Fruit fly (Drosophila melanogaster): Measurements from ENCODE around the gene CG14315.

Gene CG14315

DNA sequence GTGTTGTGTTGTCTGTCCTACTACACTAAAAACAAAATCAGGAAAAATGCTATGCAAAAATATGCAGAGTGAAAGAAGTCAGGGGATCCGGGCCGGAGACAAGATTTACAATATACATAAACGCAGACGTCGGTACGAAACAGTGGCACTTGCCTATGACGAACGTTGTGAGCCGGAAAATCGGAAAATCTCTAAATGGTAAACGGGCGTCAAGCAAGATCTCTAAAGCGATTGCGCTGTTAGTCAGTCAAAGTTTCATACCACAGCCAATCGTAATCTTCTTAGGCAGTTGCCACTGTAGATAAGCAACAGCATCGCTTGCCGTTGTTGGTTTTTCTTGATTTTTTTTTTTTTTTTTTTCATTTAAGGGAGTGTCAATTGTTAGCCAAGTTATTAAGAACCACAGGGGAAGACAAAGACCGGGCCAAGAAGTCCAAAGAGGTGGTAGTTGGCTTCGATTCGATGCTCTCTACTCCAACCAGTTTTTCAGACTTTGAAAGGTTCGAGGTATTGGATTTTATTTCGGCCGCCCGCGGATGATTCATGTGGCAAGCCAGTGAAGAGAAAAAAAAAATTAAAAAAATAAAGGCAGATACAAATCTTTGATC, 33.4 kb upstream of the CG14315 start (continued):
- TF ChIP-seq knrl (GFP tag; IDR thresholded peaks at IDR 0.05; ENCODE audit: partially characterized antibody) = no peak
- peak; percentile 71 for TF ChIP-seq CG9609 (GFP tag; optimal IDR thresholded peaks at IDR 0.05)
- peak; percentile 9 for TF ChIP-seq CG3838 (GFP tag; optimal IDR thresholded peaks at IDR 0.05)
- peak; percentile 65 for TF ChIP-seq Fer3 (tag; optimal IDR thresholded peaks at IDR 0.05)
- no peak; the same call in 1 of the 2 replicates for TF ChIP-seq wor (GFP tag; IDR thresholded peaks at IDR 0.05)
- peak; percentile 87 for TF ChIP-seq Awh (GFP tag; IDR thresholded peaks at IDR 0.05)
- TF ChIP-seq ssp (GFP tag; IDR thresholded peaks at IDR 0.05) = peak; percentile 87
- TF ChIP-seq CG1603 (tag; optimal IDR thresholded peaks at IDR 0.05) = peak; percentile 79
- peak; percentile 49; the same call in 1 of the 2 replicates for TF ChIP-seq E2f2 (GFP tag; IDR thresholded peaks at IDR 0.05)
- peak; percentile 88 for TF ChIP-seq ken (GFP tag; IDR thresholded peaks at IDR 0.05)
- peak; percentile 95 for TF ChIP-seq pnt (GFP tag; optimal IDR thresholded peaks at IDR 0.05)
- peak; percentile 53 for TF ChIP-seq CG18619 (GFP tag; optimal IDR thresholded peaks at IDR 0.05)
- TF ChIP-seq CG4617 (GFP tag; optimal IDR thresholded peaks at IDR 0.05; ENCODE audit: borderline replicate concordance) = peak; percentile 17
- peak; percentile 90; the same call in 2 of the 3 replicates for TF ChIP-seq CG3726 (GFP tag; IDR thresholded peaks at IDR 0.05)
- peak; percentile 52 for TF ChIP-seq ewg (GFP tag; optimal IDR thresholded peaks at IDR 0.05)
- TF ChIP-seq Doc3 (GFP tag; IDR thresholded peaks at IDR 0.05; ENCODE audit: partially characterized antibody) = no peak
- TF ChIP-seq yki (optimal IDR thresholded peaks at IDR 0.05) = no peak
- TF ChIP-seq CG8290 (GFP tag; optimal IDR thresholded peaks at IDR 0.05) = peak; percentile 57
- TF ChIP-seq CG8290 (tag; optimal IDR thresholded peaks at IDR 0.05) = peak in 1 of 2 experiments; percentile 80
- peak; percentile 72 for TF ChIP-seq sim (GFP tag; IDR thresholded peaks at IDR 0.05)
- TF ChIP-seq CG10431 (GFP tag; optimal IDR thresholded peaks at IDR 0.05) = no peak
- peak; percentile 34 for TF ChIP-seq CG17568 (GFP tag; optimal IDR thresholded peaks at IDR 0.05)
- TF ChIP-seq CG6791 (GFP tag; IDR thresholded peaks at IDR 0.05; ENCODE audit: partially characterized antibody) = no peak
- TF ChIP-seq sug (tag; optimal IDR thresholded peaks at IDR 0.05) = no peak
- peak; percentile 5 for TF ChIP-seq CG13123 (GFP tag; optimal IDR thresholded peaks at IDR 0.05)
- TF ChIP-seq nerfin-2 (GFP tag; IDR thresholded peaks at IDR 0.05; ENCODE audit: partially characterized antibody) = no peak
- TF ChIP-seq NC2α (GFP tag; optimal IDR thresholded peaks at IDR 0.05) = no peak
- TF ChIP-seq CG31224 (GFP tag; IDR thresholded peaks at IDR 0.05) = peak; percentile 86
- peak; percentile 83 for TF ChIP-seq CG14014 (GFP tag; IDR thresholded peaks at IDR 0.05)
- TF ChIP-seq CG6689 (GFP tag; IDR thresholded peaks at IDR 0.05) = peak; percentile 94
- TF ChIP-seq CG14860 (GFP tag; IDR thresholded peaks at IDR 0.05; ENCODE audit: partially characterized antibody) = no peak
- peak; percentile 86 for TF ChIP-seq H2.0 (GFP tag; IDR thresholded peaks at IDR 0.05)
- TF ChIP-seq abd-A (tag; optimal IDR thresholded peaks at IDR 0.05) = peak; percentile 10
- TF ChIP-seq CG2875 (GFP tag; optimal IDR thresholded peaks at IDR 0.05) = peak; percentile 48
- no peak for TF ChIP-seq CG16813 (GFP tag; IDR thresholded peaks at IDR 0.05; ENCODE audit: partially characterized antibody)
- peak; percentile 87 for TF ChIP-seq CG6175 (GFP tag; IDR thresholded peaks at IDR 0.05)
- no peak; the same call in 1 of the 2 replicates for TF ChIP-seq Poxn (GFP tag; IDR thresholded peaks at IDR 0.05)
- TF ChIP-seq Ptx1 (GFP tag; IDR thresholded peaks at IDR 0.05) = peak; percentile 97
- TF ChIP-seq Hsf (GFP tag; optimal IDR thresholded peaks at IDR 0.05) = peak; percentile 73
- TF ChIP-seq CG10267 (tag; optimal IDR thresholded peaks at IDR 0.05) = peak; percentile 42
- no peak for TF ChIP-seq CG1832 (GFP tag; optimal IDR thresholded peaks at IDR 0.05)
- TF ChIP-seq Nf-YB (GFP tag; optimal IDR thresholded peaks at IDR 0.05) = peak; percentile 9
- peak; percentile 95 for TF ChIP-seq ara (GFP tag; IDR thresholded peaks at IDR 0.05)
- no peak for TF ChIP-seq vnd (GFP tag; IDR thresholded peaks at IDR 0.05; ENCODE audit: partially characterized antibody)
- no peak for TF ChIP-seq HLHmδ (GFP tag; optimal IDR thresholded peaks at IDR 0.05)
- no peak for TF ChIP-seq kah (GFP tag; optimal IDR thresholded peaks at IDR 0.05)
- peak; percentile 74 for TF ChIP-seq CG9817 (tag; optimal IDR thresholded peaks at IDR 0.05)
- no peak for TF ChIP-seq Eip74EF (GFP tag; optimal IDR thresholded peaks at IDR 0.05)
- TF ChIP-seq Dip2 (GFP tag; IDR thresholded peaks at IDR 0.05) = peak; percentile 44; the same call in 1 of the 2 replicates
- peak; percentile 72 for TF ChIP-seq CG30403 (GFP tag; optimal IDR thresholded peaks at IDR 0.05)

Measured in whole organism, embryonic.